Worm (Caenorhabditis elegans) whole organism, L1 larva: Measurements from ENCODE around the gene gpa-6.

Experiments
- C04F5.9 ChIP-seq: sonication (generic microtip); optimal IDR thresholded peaks from 2 replicates; lab custom pipeline; 2016; ENCODE audit warnings: missing genetic modification characterization, missing compliant biosample characterization
- Y116A8C.19 ChIP-seq: sonication (generic microtip); optimal IDR thresholded peaks from 2 replicates; lab custom pipeline; 2016; ENCODE audit warnings: missing compliant biosample characterization, missing genetic modification characterization, borderline replicate concordance
- ama-1 ChIP-seq: fragments of 150-350 bp; optimal IDR thresholded peaks from 2 replicates; lab custom pipeline; 2014
- ceh-8 ChIP-seq: fragments of 200-800 bp; sonication (Bioruptor generic); optimal IDR thresholded peaks from 2 replicates; lab custom pipeline; 2018; ENCODE audit warnings: mild to moderate bottlenecking, missing genetic modification characterization, moderate library complexity, missing compliant biosample characterization
- ceh-82 ChIP-seq, 3 experiments: fragments of 150-350 bp in 1 of 3; sonication (generic microtip) in 2 of 3; optimal IDR thresholded peaks; 2 replicates each; lab custom pipeline; 2014 to 2017; ENCODE audit warnings: missing biosample characterization in 3 of 3, missing genetic modification characterization in 3 of 3
- ceh-90 ChIP-seq: sonication (generic microtip); optimal IDR thresholded peaks from 2 replicates; lab custom pipeline; 2016; ENCODE audit warnings: missing genetic modification characterization, missing compliant biosample characterization
- dsc-1 ChIP-seq: sonication (generic microtip); optimal IDR thresholded peaks from 2 replicates; lab custom pipeline; 2016; ENCODE audit warnings: mild to moderate bottlenecking, missing genetic modification characterization, missing compliant biosample characterization
- efl-1 ChIP-seq, 4 experiments: fragments of 150-350 bp; optimal IDR thresholded peaks in 3 of 4; peaks in 1 of 4; 1 replicate in 1 of 4; 2 replicates in 3 of 4; lab custom pipeline; 2014; ENCODE audit warnings: missing biosample characterization in 2 of 4, missing genetic modification characterization in 2 of 4, missing genetic modification reagents in 2 of 4
- fkh-10 ChIP-seq: sonication (generic microtip); optimal IDR thresholded peaks from 2 replicates; lab custom pipeline; 2017; ENCODE audit warnings: missing biosample characterization, missing genetic modification reagents, missing genetic modification characterization
- grh-1 ChIP-seq: fragments of 200-800 bp; sonication (Bioruptor generic); IDR thresholded peaks from 2 replicates; pipeline ENCODE4 v1.3.6; 2022; ENCODE audit warnings: missing genetic modification reagents, missing genetic modification characterization, missing compliant biosample characterization
- hlh-17 ChIP-seq: fragments of 200-800 bp; sonication (Bioruptor generic); optimal IDR thresholded peaks from 2 replicates; lab custom pipeline; 2018; ENCODE audit warnings: missing genetic modification characterization, mild to moderate bottlenecking, missing compliant biosample characterization, moderate library complexity, borderline replicate concordance
- hlh-4 ChIP-seq: sonication (generic microtip); optimal IDR thresholded peaks from 2 replicates; lab custom pipeline; 2016; ENCODE audit warnings: mild to moderate bottlenecking, missing genetic modification characterization, missing compliant biosample characterization
- hpl-2 ChIP-seq: fragments of 150-350 bp; optimal IDR thresholded peaks from 2 replicates; lab custom pipeline; 2014; ENCODE audit warnings: missing biosample characterization, missing genetic modification reagents, missing genetic modification characterization
- isw-1 ChIP-seq: fragments of 200-800 bp; sonication (Bioruptor generic); IDR thresholded peaks from 2 replicates; pipeline ENCODE4 v1.3.6; 2022; ENCODE audit warnings: missing genetic modification characterization, missing compliant biosample characterization
- lin-13 ChIP-seq: fragments of 150-350 bp; optimal IDR thresholded peaks from 2 replicates; lab custom pipeline; 2014; ENCODE audit warnings: missing biosample characterization, missing genetic modification reagents, missing genetic modification characterization
- lin-14 ChIP-seq: fragments of 200-800 bp; sonication (Bioruptor generic); optimal IDR thresholded peaks from 2 replicates; lab custom pipeline; 2018; ENCODE audit warnings: mild to moderate bottlenecking, missing genetic modification characterization, moderate library complexity, missing compliant biosample characterization
- lin-35 ChIP-seq, 2 experiments: fragments of 150-350 bp; optimal IDR thresholded peaks; 2 replicates each; lab custom pipeline; 2014; ENCODE audit warnings: missing biosample characterization in 2 of 2, missing genetic modification characterization in 2 of 2, missing genetic modification reagents in 2 of 2
- lin-39 ChIP-seq: fragments of 150-350 bp; optimal IDR thresholded peaks from 2 replicates; lab custom pipeline; 2014; ENCODE audit warnings: missing biosample characterization, missing genetic modification reagents, missing genetic modification characterization
- lir-3 ChIP-seq: sonication (generic microtip); optimal IDR thresholded peaks from 2 replicates; lab custom pipeline; 2016; ENCODE audit warnings: mild to moderate bottlenecking, missing genetic modification characterization, moderate library complexity, missing compliant biosample characterization; ENCODE audit not compliant: poor library complexity
- lsy-2 ChIP-seq, 2 experiments: fragments of 150-350 bp; optimal IDR thresholded peaks; 2 replicates each; lab custom pipeline; 2014; ENCODE audit warnings: missing biosample characterization in 2 of 2, missing genetic modification characterization in 2 of 2
- mab-9 ChIP-seq: fragments of 200-800 bp; sonication (Bioruptor generic); IDR thresholded peaks from 2 replicates; pipeline ENCODE4 v1.3.6; 2022; ENCODE audit warnings: missing genetic modification reagents, missing genetic modification characterization, missing compliant biosample characterization
- mdl-1 ChIP-seq, 2 experiments: fragments of 150-350 bp; optimal IDR thresholded peaks; 2 replicates each; lab custom pipeline; 2014 to 2017; ENCODE audit warnings: missing biosample characterization in 2 of 2, missing genetic modification characterization in 2 of 2, inconsistent platforms in 1 of 2
- mep-1 ChIP-seq: fragments of 150-350 bp; optimal IDR thresholded peaks from 2 replicates; lab custom pipeline; 2014; ENCODE audit warnings: missing biosample characterization, missing genetic modification characterization
- nhr-19 ChIP-seq: fragments of 200-800 bp; sonication (Bioruptor generic); conservative IDR thresholded peaks from 2 replicates; pipeline ENCODE4 v1.3.6; 2022; ENCODE audit warnings: missing genetic modification characterization, missing compliant biosample characterization
- nhr-47 ChIP-seq: sonication (generic microtip); optimal IDR thresholded peaks from 2 replicates; lab custom pipeline; 2016; ENCODE audit warnings: mild to moderate bottlenecking, missing genetic modification characterization, moderate library complexity, missing compliant biosample characterization
- nhr-71 ChIP-seq: sonication (generic microtip); optimal IDR thresholded peaks from 2 replicates; lab custom pipeline; 2016; ENCODE audit warnings: mild to moderate bottlenecking, missing genetic modification characterization, moderate library complexity, missing compliant biosample characterization
- nhr-85 ChIP-seq: sonication (generic microtip); peaks from one replicate; lab custom pipeline; 2016; ENCODE audit warnings: missing genetic modification characterization, inconsistent platforms, missing compliant biosample characterization
- pag-3 ChIP-seq: sonication (generic microtip); optimal IDR thresholded peaks from 2 replicates; lab custom pipeline; 2017; ENCODE audit warnings: missing genetic modification characterization, mild to moderate bottlenecking, missing compliant biosample characterization, antibody characterized with exemption, borderline replicate concordance; ENCODE audit not compliant: insufficient read depth
- rnt-1 ChIP-seq: sonication (generic microtip); optimal IDR thresholded peaks from 2 replicates; lab custom pipeline; 2016; ENCODE audit warnings: mild to moderate bottlenecking, missing genetic modification characterization, moderate library complexity, missing compliant biosample characterization
- snpc-4 ChIP-seq: fragments of 150-350 bp; optimal IDR thresholded peaks from 2 replicates; lab custom pipeline; 2014; ENCODE audit warnings: missing biosample characterization, missing genetic modification characterization
- snu-23 ChIP-seq: sonication (generic microtip); optimal IDR thresholded peaks from 2 replicates; lab custom pipeline; 2016; ENCODE audit warnings: missing genetic modification characterization, missing compliant biosample characterization
- sptf-1 ChIP-seq: fragments of 150-350 bp; optimal IDR thresholded peaks from 2 replicates; lab custom pipeline; 2014; ENCODE audit warnings: missing biosample characterization, missing genetic modification characterization
- swsn-7 ChIP-seq: sonication (generic microtip); optimal IDR thresholded peaks from 2 replicates; lab custom pipeline; 2016; ENCODE audit warnings: missing genetic modification characterization, missing compliant biosample characterization
- tbx-2 ChIP-seq: sonication (generic microtip); optimal IDR thresholded peaks from 2 replicates; lab custom pipeline; 2016; ENCODE audit warnings: missing genetic modification characterization, missing compliant biosample characterization
- unc-130 ChIP-seq: fragments of 150-350 bp; optimal IDR thresholded peaks from 2 replicates; lab custom pipeline; 2017; ENCODE audit warnings: missing biosample characterization, missing genetic modification characterization, inconsistent platforms
- unc-62 ChIP-seq: fragments of 150-350 bp; optimal IDR thresholded peaks from 2 replicates; lab custom pipeline; 2014; ENCODE audit warnings: missing biosample characterization, missing genetic modification reagents, missing genetic modification characterization
- unc-86 ChIP-seq: sonication (generic microtip); optimal IDR thresholded peaks from 2 replicates; lab custom pipeline; 2016; ENCODE audit warnings: missing genetic modification characterization, missing compliant biosample characterization
- unc-98 ChIP-seq: fragments of 200-800 bp; sonication (Bioruptor generic); IDR thresholded peaks from 2 replicates; pipeline ENCODE4 v1.3.6; 2022; ENCODE audit warnings: missing genetic modification characterization, missing compliant biosample characterization
- xbp-1 ChIP-seq: sonication (generic microtip); optimal IDR thresholded peaks from 2 replicates; lab custom pipeline; 2016; ENCODE audit warnings: missing genetic modification characterization, missing compliant biosample characterization
- zag-1 ChIP-seq: fragments of 150-350 bp; optimal IDR thresholded peaks from 2 replicates; lab custom pipeline; 2014; ENCODE audit warnings: missing biosample characterization, missing genetic modification characterization

gpa-6 gene

ce11 chrX:13206911-13207310 is 15.9 kb downstream of the gpa-6 start:
- TF ChIP-seq unc-98 (GFP tag; lab: Robert Waterston, UW): no peak
- peak; percentile 22 for TF ChIP-seq rnt-1 (tag; lab: Kevin White, UChicago)
- no peak for TF ChIP-seq ceh-90 (tag; lab: Kevin White, UChicago)
- no peak for TF ChIP-seq nhr-47 (tag; lab: Kevin White, UChicago)
- TF ChIP-seq ceh-82 (tag; optimal IDR thresholded peaks at IDR 0.05; lab: Kevin White, UChicago): peak in 1 of 3 experiments; percentile 6
- no peak for TF ChIP-seq pag-3 (tag; lab: Kevin White, UChicago)
- peak; percentile 84 for TF ChIP-seq fkh-10
- TF ChIP-seq lin-14: peak; percentile 74
- TF ChIP-seq mdl-1 (tag; optimal IDR thresholded peaks at IDR 0.05; lab: Kevin White, UChicago): no peak
- TF ChIP-seq efl-1 (optimal IDR thresholded peaks at IDR 0.05; lab: Kevin White, UChicago): no peak
- TF ChIP-seq efl-1 (GFP tag; optimal IDR thresholded peaks at IDR 0.05 in 1 of 2; lab: Kevin White, UChicago): peak in 1 of 2 experiments; percentile 82
- TF ChIP-seq zag-1 (tag; lab: Kevin White, UChicago): no peak
- no peak for TF ChIP-seq grh-1

ce11 chrX:13209026-13209425 is 18.0 kb downstream of the gpa-6 start:
- peak; percentile 69 for TF ChIP-seq fkh-10
- TF ChIP-seq ceh-82 (tag; optimal IDR thresholded peaks at IDR 0.05; lab: Kevin White, UChicago): peak in 1 of 3 experiments; percentile 0
- no peak for TF ChIP-seq hpl-2 (GFP tag; lab: Kevin White, UChicago)
- TF ChIP-seq lin-14: peak; percentile 61
- TF ChIP-seq unc-130: no peak
- TF ChIP-seq lin-13: no peak
- no peak for TF ChIP-seq zag-1 (tag; lab: Kevin White, UChicago)
- no peak for TF ChIP-seq ceh-8 (GFP tag; lab: Kevin White, UChicago)
- TF ChIP-seq sptf-1 (tag; lab: Kevin White, UChicago): no peak
- no peak for TF ChIP-seq Y116A8C.19 (tag; lab: Kevin White, UChicago)
- TF ChIP-seq, all 84 proteins: peak for 3

ce11 chrX:13210478-13210877 is 19.5 kb downstream of the gpa-6 start:
- TF ChIP-seq ama-1 (lab: Kevin White, UChicago) (no peak), nhr-71 (tag; lab: Kevin White, UChicago) (peak; percentile 67), tbx-2 (tag; lab: Kevin White, UChicago) (peak; percentile 57), nhr-19 (GFP tag; lab: Robert Waterston, UW) (no peak), lin-14 (peak; percentile 94), rnt-1 (tag; lab: Kevin White, UChicago) (peak; percentile 27), swsn-7 (tag; lab: Kevin White, UChicago) (peak; percentile 23), hlh-17 (GFP tag; lab: Kevin White, UChicago) (no peak), unc-62 (GFP tag; lab: Kevin White, UChicago) (no peak), fkh-10 (peak; percentile 89), nhr-47 (tag; lab: Kevin White, UChicago) (peak; percentile 41), isw-1 (GFP tag; lab: Robert Waterston, UW) (peak; percentile 14; the same call in 1 of the 2 replicates), xbp-1 (tag; lab: Kevin White, UChicago) (peak; percentile 43), zag-1 (tag; lab: Kevin White, UChicago) (peak; percentile 83), ceh-8 (GFP tag; lab: Kevin White, UChicago) (peak; percentile 10), snu-23 (GFP tag; lab: Kevin White, UChicago) (peak; percentile 59), dsc-1 (tag; lab: Kevin White, UChicago) (peak; percentile 62), lin-35 (GFP tag; optimal IDR thresholded peaks at IDR 0.05; lab: Kevin White, UChicago) (peak in 1 of 2 experiments; percentile 31), unc-86 (tag; lab: Kevin White, UChicago) (peak; percentile 61), hpl-2 (GFP tag; lab: Kevin White, UChicago) (no peak), C04F5.9 (tag; lab: Kevin White, UChicago) (no peak), efl-1 (optimal IDR thresholded peaks at IDR 0.05; lab: Kevin White, UChicago) (no peak), efl-1 (GFP tag; optimal IDR thresholded peaks at IDR 0.05 in 1 of 2; lab: Kevin White, UChicago) (peak in 1 of 2 experiments; percentile 3), mab-9 (GFP tag; lab: Robert Waterston, UW) (no peak), pag-3 (tag; lab: Kevin White, UChicago) (peak; percentile 76), snpc-4 (no peak), mep-1 (no peak), lir-3 (tag; lab: Kevin White, UChicago) (no peak), hlh-4 (tag; lab: Kevin White, UChicago) (no peak), lin-39 (peak; percentile 46), nhr-85 (tag; lab: Kevin White, UChicago) (no peak), ceh-82 (tag; optimal IDR thresholded peaks at IDR 0.05; lab: Kevin White, UChicago) (peak; percentile 8 to 19 (median 14)), Y116A8C.19 (tag; lab: Kevin White, UChicago) (no peak), lsy-2 (tag; optimal IDR thresholded peaks at IDR 0.05; lab: Kevin White, UChicago) (peak; percentile 24 to 65)
